Fruit fly (Drosophila melanogaster) whole organism, adult: ENCODE measurements around the gene B9d1.

Source experiments
- CG11617 ChIP-seq: fragments of 200-800 bp; sonication (Bioruptor generic); optimal IDR thresholded peaks from 2 replicates; lab custom pipeline; 2017; ENCODE audit warnings: mild to moderate bottlenecking, missing biosample characterization, missing genetic modification reagents, missing genetic modification characterization
- CG12768 ChIP-seq: fragments of 200-800 bp; sonication (Bioruptor generic); optimal IDR thresholded peaks from 2 replicates; lab custom pipeline; 2017; ENCODE audit warnings: missing biosample characterization, missing genetic modification characterization, mild to moderate bottlenecking, moderate library complexity, missing genetic modification reagents
- CG14711 ChIP-seq: fragments of 200-800 bp; sonication (Bioruptor generic); optimal IDR thresholded peaks from 2 replicates; lab custom pipeline; 2018; ENCODE audit warnings: missing biosample characterization, mild to moderate bottlenecking, missing genetic modification characterization, moderate library complexity
- CG1620 ChIP-seq: fragments of 200-800 bp; sonication (Bioruptor generic); optimal IDR thresholded peaks from 2 replicates; lab custom pipeline; 2016; ENCODE audit warnings: missing biosample characterization, missing genetic modification characterization
- CG33017 ChIP-seq: fragments of 200-800 bp; sonication (Bioruptor generic); optimal IDR thresholded peaks from 2 replicates; lab custom pipeline; 2018; ENCODE audit warnings: missing biosample characterization, mild to moderate bottlenecking, missing genetic modification characterization, moderate library complexity
- CG5204 ChIP-seq: fragments of 200-800 bp; sonication (Bioruptor generic); optimal IDR thresholded peaks from 2 replicates; lab custom pipeline; 2016; ENCODE audit warnings: missing biosample characterization, missing genetic modification characterization
- CG7045 ChIP-seq: fragments of 200-800 bp; sonication (Bioruptor generic); optimal IDR thresholded peaks from 2 replicates; lab custom pipeline; 2017; ENCODE audit warnings: missing biosample characterization, mild to moderate bottlenecking, missing genetic modification characterization
- CG7101 ChIP-seq: fragments of 200-800 bp; sonication (Bioruptor generic); optimal IDR thresholded peaks from 2 replicates; lab custom pipeline; 2018; ENCODE audit warnings: missing biosample characterization, mild to moderate bottlenecking, missing genetic modification characterization, moderate library complexity
- Clk ChIP-seq: fragments of 200-800 bp; sonication (Bioruptor generic); optimal IDR thresholded peaks from 2 replicates; lab custom pipeline; 2017; ENCODE audit warnings: missing biosample characterization, missing genetic modification characterization
- Crg-1 ChIP-seq: fragments of 200-800 bp; sonication (Bioruptor generic); optimal IDR thresholded peaks from 2 replicates; lab custom pipeline; 2016; ENCODE audit warnings: missing biosample characterization, missing genetic modification characterization
- Hr96 ChIP-seq: fragments of 200-800 bp; sonication (Bioruptor generic); optimal IDR thresholded peaks from 2 replicates; lab custom pipeline; 2016; ENCODE audit warnings: missing biosample characterization, missing genetic modification characterization
- Mnt ChIP-seq: fragments of 200-800 bp; sonication (Bioruptor generic); optimal IDR thresholded peaks from 2 replicates; lab custom pipeline; 2016; ENCODE audit warnings: missing biosample characterization, mild to moderate bottlenecking, missing genetic modification characterization
- bab1 ChIP-seq: fragments of 200-800 bp; sonication (Bioruptor generic); optimal IDR thresholded peaks from 3 replicates; lab custom pipeline; 2019; ENCODE audit warnings: missing biosample characterization, mild to moderate bottlenecking, missing genetic modification characterization, moderate library complexity
- cic ChIP-seq: fragments of 200-800 bp; sonication (Bioruptor generic); optimal IDR thresholded peaks from 2 replicates; lab custom pipeline; 2017; ENCODE audit warnings: missing biosample characterization, mild to moderate bottlenecking, missing genetic modification characterization, moderate library complexity
- cnc ChIP-seq, 2 experiments: fragments of >200 bp; optimal IDR thresholded peaks; 2 replicates each; lab custom pipeline; 2017
- kay ChIP-seq: fragments of 200-800 bp; sonication (Bioruptor generic); peaks from one replicate; lab custom pipeline; 2016; ENCODE audit warnings: missing biosample characterization, missing genetic modification characterization, borderline replicate concordance
- ovo ChIP-seq: fragments of 200-800 bp; sonication (Bioruptor generic); optimal IDR thresholded peaks from 2 replicates; lab custom pipeline; 2016; ENCODE audit warnings: missing biosample characterization, missing genetic modification characterization
- pad ChIP-seq: fragments of 200-800 bp; sonication (Bioruptor generic); optimal IDR thresholded peaks from 3 replicates; lab custom pipeline; 2017; ENCODE audit warnings: missing biosample characterization, missing genetic modification characterization, mild to moderate bottlenecking, moderate library complexity, missing genetic modification reagents
- tj ChIP-seq: fragments of 200-800 bp; sonication (Bioruptor generic); optimal IDR thresholded peaks from 3 replicates; lab custom pipeline; 2017; ENCODE audit warnings: missing biosample characterization, mild to moderate bottlenecking, missing genetic modification characterization, moderate library complexity
- toe ChIP-seq: fragments of 200-800 bp; sonication (Bioruptor generic); optimal IDR thresholded peaks from 2 replicates; lab custom pipeline; 2016; ENCODE audit warnings: missing biosample characterization, missing genetic modification characterization

The B9d1 gene

DNA sequence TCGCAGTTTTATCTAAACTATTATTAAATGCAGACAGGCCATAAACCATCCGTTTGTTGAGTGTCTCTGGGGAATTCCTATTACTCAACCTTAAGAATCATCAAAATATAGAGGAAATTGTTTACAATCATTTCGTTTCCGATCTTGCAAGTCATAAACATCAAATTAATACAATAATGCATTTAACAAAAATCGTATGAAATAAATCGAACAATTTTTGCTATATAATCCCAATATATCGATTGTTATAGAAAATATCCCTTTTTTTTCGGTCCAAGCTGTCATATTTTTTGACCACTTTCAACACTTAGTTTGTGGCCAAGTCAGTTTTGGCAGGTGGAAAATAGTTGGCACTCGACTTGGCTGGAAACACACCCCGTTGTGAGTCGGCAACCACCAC, at the start of gene B9d1:
Gene B9d1, plus strand, starts transcription at position 301 of the 400 bp plus-strand sequence.
- TF ChIP-seq Hr96 (GFP tag; lab: Kevin White, UChicago) (no peak), tj (GFP tag; lab: Kevin White, UChicago) (no peak), cnc (optimal IDR thresholded peaks at IDR 0.05; lab: Kevin White, UChicago) (no peak), CG1620 (GFP tag; lab: Kevin White, UChicago) (no peak), cic (no peak), Mnt (GFP tag; lab: Kevin White, UChicago) (no peak), pad (GFP tag; lab: Kevin White, UChicago) (no peak), Clk (GFP tag; lab: Kevin White, UChicago) (no peak), kay (no peak), CG7045 (no peak), CG11617 (GFP tag; lab: Kevin White, UChicago) (no peak), Crg-1 (no peak), CG12768 (GFP tag; lab: Kevin White, UChicago) (no peak), CG33017 (tag; lab: Kevin White, UChicago) (no peak), ovo (GFP tag; lab: Kevin White, UChicago) (no peak), toe (GFP tag; lab: Kevin White, UChicago) (no peak)

DNA sequence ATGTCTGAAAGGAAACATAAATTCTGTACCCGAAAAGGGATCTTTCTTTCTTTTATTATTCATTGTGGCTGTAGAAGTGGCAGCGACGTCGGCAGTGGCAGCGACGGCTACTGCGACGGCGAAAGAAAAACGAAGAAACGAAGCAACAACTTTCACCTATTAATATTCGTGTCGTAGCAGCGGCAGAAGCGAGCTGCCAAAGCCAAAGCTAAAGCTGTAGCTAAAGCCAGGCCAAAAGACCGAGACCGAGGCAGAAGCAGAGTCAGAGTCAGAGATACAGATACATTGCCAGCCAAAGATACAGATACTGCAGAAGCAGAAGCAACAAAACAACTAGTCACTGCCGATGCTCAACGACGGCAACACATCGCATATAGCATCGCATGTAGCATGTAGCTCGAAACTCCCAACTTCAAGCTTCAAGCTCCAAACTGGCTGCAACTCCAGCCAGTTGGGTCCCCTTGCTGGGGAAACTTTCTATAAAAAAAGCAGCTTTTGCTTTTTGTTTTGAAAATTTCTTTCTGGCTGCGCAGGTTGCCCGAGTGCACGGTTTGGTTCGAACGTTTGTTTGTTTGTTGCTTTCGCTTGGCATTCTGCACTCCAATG, 48.3 kb upstream of the B9d1 start:
- TF ChIP-seq CG7101 (tag; lab: Kevin White, UChicago), result no peak
- TF ChIP-seq Crg-1, result no peak
- no peak for TF ChIP-seq pad (GFP tag; lab: Kevin White, UChicago)

- TF ChIP-seq Crg-1 (no peak), toe (GFP tag; lab: Kevin White, UChicago) (no peak), CG5204 (GFP tag; lab: Kevin White, UChicago) (no peak), Hr96 (GFP tag; lab: Kevin White, UChicago) (no peak), pad (GFP tag; lab: Kevin White, UChicago) (no peak), CG14711 (tag; lab: Kevin White, UChicago) (no peak), CG12768 (GFP tag; lab: Kevin White, UChicago) (no peak), CG1620 (GFP tag; lab: Kevin White, UChicago) (no peak), Mnt (GFP tag; lab: Kevin White, UChicago) (no peak), CG11617 (GFP tag; lab: Kevin White, UChicago) (no peak), Clk (GFP tag; lab: Kevin White, UChicago) (no peak), kay (no peak), CG7045 (no peak)
Measured at dm6 chr3R:15434676-15435075, 47.0 kb upstream of the B9d1 start, which contains the start of gene CG6118. Gene CG6118 (minus strand): TSS chr3R:15434738.

- TF ChIP-seq tj (GFP tag; lab: Kevin White, UChicago) (no peak), CG33017 (tag; lab: Kevin White, UChicago) (no peak), Clk (GFP tag; lab: Kevin White, UChicago) (no peak), cic (no peak), bab1 (no peak), Mnt (GFP tag; lab: Kevin White, UChicago) (no peak), CG11617 (GFP tag; lab: Kevin White, UChicago) (no peak), cnc (optimal IDR thresholded peaks at IDR 0.05; lab: Kevin White, UChicago) (no peak)
Measured at dm6 chr3R:15436799-15437198, 44.9 kb upstream of the B9d1 start.

- TF ChIP-seq ovo (GFP tag; lab: Kevin White, UChicago), result no peak
- no peak for TF ChIP-seq pad (GFP tag; lab: Kevin White, UChicago)
- TF ChIP-seq CG7101 (tag; lab: Kevin White, UChicago), result no peak
- no peak for TF ChIP-seq cic
- no peak for TF ChIP-seq CG33017 (tag; lab: Kevin White, UChicago)
- no peak for TF ChIP-seq Mnt (GFP tag; lab: Kevin White, UChicago)
- no peak for TF ChIP-seq toe (GFP tag; lab: Kevin White, UChicago)
- no peak for TF ChIP-seq CG11617 (GFP tag; lab: Kevin White, UChicago)
- TF ChIP-seq Crg-1, result no peak
- no peak for TF ChIP-seq tj (GFP tag; lab: Kevin White, UChicago)
- no peak for TF ChIP-seq CG5204 (GFP tag; lab: Kevin White, UChicago)
- no peak for TF ChIP-seq cnc (optimal IDR thresholded peaks at IDR 0.05; lab: Kevin White, UChicago)
- TF ChIP-seq Clk (GFP tag; lab: Kevin White, UChicago), result no peak
- no peak for TF ChIP-seq Hr96 (GFP tag; lab: Kevin White, UChicago)
- no peak for TF ChIP-seq CG12768 (GFP tag; lab: Kevin White, UChicago)
- no peak for TF ChIP-seq CG14711 (tag; lab: Kevin White, UChicago)
- no peak for TF ChIP-seq CG7045
- no peak for TF ChIP-seq bab1
- TF ChIP-seq CG1620 (GFP tag; lab: Kevin White, UChicago), result no peak
- TF ChIP-seq kay, result no peak
Measured at dm6 chr3R:15437458-15438414, 44.0 kb upstream of the B9d1 start.

- no peak for TF ChIP-seq pad (GFP tag; lab: Kevin White, UChicago)
- no peak for TF ChIP-seq tj (GFP tag; lab: Kevin White, UChicago)
- TF ChIP-seq CG11617 (GFP tag; lab: Kevin White, UChicago), result no peak
- TF ChIP-seq bab1, result no peak
- no peak for TF ChIP-seq CG5204 (GFP tag; lab: Kevin White, UChicago)
- TF ChIP-seq CG7045, result no peak
- no peak for TF ChIP-seq CG1620 (GFP tag; lab: Kevin White, UChicago)
- no peak for TF ChIP-seq Crg-1
- no peak for TF ChIP-seq cic
- TF ChIP-seq CG7101 (tag; lab: Kevin White, UChicago), result no peak
- no peak for TF ChIP-seq Clk (GFP tag; lab: Kevin White, UChicago)
- no peak for TF ChIP-seq Mnt (GFP tag; lab: Kevin White, UChicago)
- TF ChIP-seq cnc (optimal IDR thresholded peaks at IDR 0.05; lab: Kevin White, UChicago), result no peak
Measured at dm6 chr3R:15439669-15440068, 42.0 kb upstream of the B9d1 start, which contains the start of gene Act88F. Gene Act88F (plus strand): TSS chr3R:15439969.
